Fruit fly (Drosophila melanogaster) whole organism, embryonic: ENCODE measurements around the gene CG17572.
A peak's percentile ranks its signal among the peaks of the same experiment; 100 is the strongest.

Source experiments
- Antp ChIP-seq: fragments of 200-800 bp; sonication (Bioruptor generic); optimal IDR thresholded peaks from 3 replicates; lab custom pipeline; 2016; ENCODE audit warnings: missing biosample characterization, missing genetic modification characterization
- Atf3 ChIP-seq: fragments of 200-800 bp; sonication (Bioruptor generic); optimal IDR thresholded peaks from 3 replicates; lab custom pipeline; 2016; ENCODE audit warnings: missing biosample characterization, missing genetic modification characterization
- Blimp-1 ChIP-seq: fragments of 200-800 bp; sonication (Bioruptor generic); optimal IDR thresholded peaks from 3 replicates; lab custom pipeline; 2018; ENCODE audit warnings: missing biosample characterization, missing genetic modification characterization, mild to moderate bottlenecking, moderate library complexity, missing genetic modification reagents
- CG10431 ChIP-seq: fragments of 200-800 bp; sonication (Bioruptor generic); optimal IDR thresholded peaks from 3 replicates; lab custom pipeline; 2018; ENCODE audit warnings: missing biosample characterization, mild to moderate bottlenecking, missing genetic modification characterization
- CG10462 ChIP-seq: fragments of 200-800 bp; sonication (Bioruptor generic); optimal IDR thresholded peaks from 2 replicates; lab custom pipeline; 2016; ENCODE audit warnings: missing biosample characterization, missing genetic modification characterization
- CG11560 ChIP-seq: fragments of 200-800 bp; sonication (Bioruptor generic); IDR thresholded peaks from 3 replicates; pipeline ENCODE4 v1.3.6; 2022; ENCODE audit warnings: missing biosample characterization, missing genetic modification characterization
- CG14667 ChIP-seq: fragments of 200-800 bp; sonication (Bioruptor generic); IDR thresholded peaks from 2 replicates; pipeline ENCODE4 v1.3.6; 2022; ENCODE audit warnings: missing biosample characterization, missing genetic modification characterization
- CG1602 ChIP-seq: fragments of 200-800 bp; sonication (Bioruptor generic); optimal IDR thresholded peaks from 3 replicates; lab custom pipeline; 2016; ENCODE audit warnings: missing biosample characterization, missing genetic modification characterization
- CG2875 ChIP-seq: fragments of 200-800 bp; sonication (Bioruptor generic); optimal IDR thresholded peaks from 2 replicates; lab custom pipeline; 2017; ENCODE audit warnings: missing biosample characterization, mild to moderate bottlenecking, missing genetic modification characterization, missing genetic modification reagents
- CG31224 ChIP-seq: fragments of 200-800 bp; sonication (Bioruptor generic); IDR thresholded peaks from 2 replicates; pipeline ENCODE4 v1.3.6; 2022; ENCODE audit warnings: missing biosample characterization, missing genetic modification characterization
- CG42726 ChIP-seq: fragments of 200-800 bp; sonication (Bioruptor generic); IDR thresholded peaks from 2 replicates; pipeline ENCODE4 v1.3.6; 2022; ENCODE audit warnings: missing biosample characterization, missing genetic modification characterization; ENCODE audit not compliant: partially characterized antibody
- CG6254 ChIP-seq: fragments of 200-800 bp; sonication (Bioruptor generic); optimal IDR thresholded peaks from 3 replicates; lab custom pipeline; 2017; ENCODE audit warnings: mild to moderate bottlenecking, missing biosample characterization, missing genetic modification reagents, missing genetic modification characterization
- CG8765 ChIP-seq: fragments of 200-800 bp; sonication (Bioruptor generic); IDR thresholded peaks from 2 replicates; pipeline ENCODE4 v1.3.6; 2022; ENCODE audit warnings: missing biosample characterization, missing genetic modification characterization
- CoRest ChIP-seq: fragments of 200-800 bp; sonication (Bioruptor generic); optimal IDR thresholded peaks from 3 replicates; lab custom pipeline; 2018; ENCODE audit warnings: missing biosample characterization, mild to moderate bottlenecking, missing genetic modification characterization, moderate library complexity
- Dad ChIP-seq: fragments of 200-800 bp; sonication (Bioruptor generic); optimal IDR thresholded peaks from 3 replicates; lab custom pipeline; 2016; ENCODE audit warnings: missing biosample characterization, missing genetic modification characterization
- Dip2 ChIP-seq: fragments of 200-800 bp; sonication (Bioruptor generic); IDR thresholded peaks from 2 replicates; pipeline ENCODE4 v1.3.6; 2022; ENCODE audit warnings: missing biosample characterization, missing genetic modification characterization
- Doc3 ChIP-seq: fragments of 200-800 bp; sonication (Bioruptor generic); IDR thresholded peaks from 3 replicates; pipeline ENCODE4 v1.3.6; 2022; ENCODE audit warnings: missing biosample characterization, missing genetic modification characterization; ENCODE audit not compliant: partially characterized antibody
- Ets65A ChIP-seq: fragments of 200-800 bp; sonication (Bioruptor generic); peaks from one replicate; lab custom pipeline; 2016; ENCODE audit warnings: missing biosample characterization, missing genetic modification characterization
- GATAe ChIP-seq: fragments of 200-800 bp; sonication (Bioruptor generic); conservative IDR thresholded peaks from 2 replicates; pipeline ENCODE4 v1.3.6; 2022; ENCODE audit warnings: missing biosample characterization, missing genetic modification characterization
- Kr ChIP-seq: fragments of 200-800 bp; sonication (Bioruptor generic); optimal IDR thresholded peaks from 2 replicates; lab custom pipeline; 2017; ENCODE audit warnings: missing biosample characterization, mild to moderate bottlenecking, missing genetic modification characterization
- Lhr ChIP-seq: fragments of 200-800 bp; sonication (Bioruptor generic); optimal IDR thresholded peaks from 3 replicates; lab custom pipeline; 2017; ENCODE audit warnings: mild to moderate bottlenecking, missing biosample characterization, missing genetic modification reagents, missing genetic modification characterization
- Mad ChIP-seq: fragments of 200-800 bp; sonication (Bioruptor generic); optimal IDR thresholded peaks from 2 replicates; lab custom pipeline; 2016; ENCODE audit warnings: missing biosample characterization, missing genetic modification characterization
- Myb ChIP-seq: fragments of 200-800 bp; sonication (Bioruptor generic); optimal IDR thresholded peaks from 2 replicates; lab custom pipeline; 2016; ENCODE audit warnings: missing biosample characterization, missing genetic modification characterization
- NC2α ChIP-seq: fragments of 200-800 bp; sonication (Bioruptor generic); optimal IDR thresholded peaks from 2 replicates; lab custom pipeline; 2016; ENCODE audit warnings: missing biosample characterization, missing genetic modification characterization
- NC2β ChIP-seq: fragments of 200-800 bp; sonication (Bioruptor generic); optimal IDR thresholded peaks from 2 replicates; lab custom pipeline; 2016; ENCODE audit warnings: missing biosample characterization, missing genetic modification characterization
- Poxn ChIP-seq: fragments of 200-800 bp; sonication (Bioruptor generic); IDR thresholded peaks from 2 replicates; pipeline ENCODE4 v1.3.6; 2022; ENCODE audit warnings: missing biosample characterization, missing genetic modification characterization
- Side ChIP-seq: fragments of 200-800 bp; sonication (Bioruptor generic); optimal IDR thresholded peaks from 2 replicates; lab custom pipeline; 2016; ENCODE audit warnings: missing biosample characterization, missing genetic modification characterization
- TFAM ChIP-seq: fragments of 200-800 bp; sonication (Bioruptor generic); optimal IDR thresholded peaks from 2 replicates; lab custom pipeline; 2017; ENCODE audit warnings: missing biosample characterization, missing genetic modification characterization, inconsistent platforms
- Xbp1 ChIP-seq: fragments of 200-800 bp; sonication (Bioruptor generic); optimal IDR thresholded peaks from 3 replicates; lab custom pipeline; 2016; ENCODE audit warnings: missing biosample characterization, mild to moderate bottlenecking, missing genetic modification characterization
- ase ChIP-seq: fragments of 200-800 bp; sonication (Bioruptor generic); IDR thresholded peaks from 3 replicates; pipeline ENCODE4 v1.3.6; 2022; ENCODE audit warnings: missing biosample characterization, missing genetic modification characterization
- ash1 ChIP-seq: fragments of 200-800 bp; sonication (Bioruptor generic); optimal IDR thresholded peaks from 2 replicates; lab custom pipeline; 2018; ENCODE audit warnings: missing biosample characterization, mild to moderate bottlenecking, missing genetic modification characterization
- az2 ChIP-seq: fragments of 200-800 bp; sonication (Bioruptor generic); optimal IDR thresholded peaks from 3 replicates; lab custom pipeline; 2016; ENCODE audit warnings: missing biosample characterization, missing genetic modification characterization
- bowl ChIP-seq: fragments of 200-800 bp; sonication (Bioruptor generic); IDR thresholded peaks from 2 replicates; pipeline ENCODE4 v1.3.6; 2022; ENCODE audit warnings: missing biosample characterization, missing genetic modification characterization
- disco-r ChIP-seq: fragments of 200-800 bp; sonication (Bioruptor generic); optimal IDR thresholded peaks from 2 replicates; lab custom pipeline; 2016; ENCODE audit warnings: missing biosample characterization, missing genetic modification characterization
- fd102C ChIP-seq: fragments of 200-800 bp; sonication (Bioruptor generic); optimal IDR thresholded peaks from 2 replicates; lab custom pipeline; 2018; ENCODE audit warnings: missing biosample characterization, mild to moderate bottlenecking, missing genetic modification characterization, moderate library complexity
- grn ChIP-seq: fragments of 200-800 bp; sonication (Bioruptor generic); optimal IDR thresholded peaks from 3 replicates; lab custom pipeline; 2017; ENCODE audit warnings: missing biosample characterization, missing genetic modification characterization
- hb ChIP-seq: fragments of 200-800 bp; sonication (Bioruptor generic); IDR thresholded peaks from 3 replicates; pipeline ENCODE4 v1.3.6; 2022; ENCODE audit warnings: missing biosample characterization, missing genetic modification characterization; ENCODE audit not compliant: partially characterized antibody
- lov ChIP-seq, 2 experiments: fragments of 200-800 bp in 1 of 2; fragments of >200 bp in 1 of 2; sonication (Bioruptor generic) in 1 of 2; IDR thresholded peaks in 1 of 2; optimal IDR thresholded peaks in 1 of 2; 2 replicates in 1 of 2; 3 replicates in 1 of 2; pipeline versions ENCODE4 v1.3.6 to Lab custom; 2017 to 2022; ENCODE audit warnings: missing biosample characterization in 1 of 2, missing genetic modification characterization in 1 of 2
- luna ChIP-seq: fragments of 200-800 bp; sonication (Bioruptor generic); optimal IDR thresholded peaks from 2 replicates; lab custom pipeline; 2016; ENCODE audit warnings: missing biosample characterization, missing genetic modification characterization
- mld ChIP-seq: fragments of 200-800 bp; sonication (Bioruptor generic); IDR thresholded peaks from 3 replicates; pipeline ENCODE4 v1.3.6; 2022; ENCODE audit warnings: missing biosample characterization, missing genetic modification characterization; ENCODE audit not compliant: partially characterized antibody
- oc ChIP-seq: fragments of 200-800 bp; sonication (Bioruptor generic); optimal IDR thresholded peaks from 2 replicates; lab custom pipeline; 2018; ENCODE audit warnings: missing biosample characterization, mild to moderate bottlenecking, missing genetic modification characterization, moderate library complexity
- pita ChIP-seq: fragments of 200-800 bp; sonication (Bioruptor generic); optimal IDR thresholded peaks from 2 replicates; lab custom pipeline; 2017; ENCODE audit warnings: missing biosample characterization, mild to moderate bottlenecking, missing genetic modification characterization
- run ChIP-seq: fragments of 200-800 bp; sonication (Bioruptor generic); optimal IDR thresholded peaks from 3 replicates; lab custom pipeline; 2018; ENCODE audit warnings: missing biosample characterization, mild to moderate bottlenecking, missing genetic modification characterization
- stwl ChIP-seq: fragments of 200-800 bp; sonication (Bioruptor generic); optimal IDR thresholded peaks from 3 replicates; lab custom pipeline; 2018; ENCODE audit warnings: missing biosample characterization, mild to moderate bottlenecking, missing genetic modification characterization, moderate library complexity
- tna ChIP-seq: fragments of 200-800 bp; sonication (Bioruptor generic); IDR thresholded peaks from 2 replicates; pipeline ENCODE4 v1.3.6; 2022; ENCODE audit warnings: missing biosample characterization, missing genetic modification characterization; ENCODE audit not compliant: partially characterized antibody
- toy ChIP-seq: fragments of 200-800 bp; sonication (Bioruptor generic); IDR thresholded peaks from 2 replicates; pipeline ENCODE4 v1.3.6; 2022; ENCODE audit warnings: missing biosample characterization, missing genetic modification characterization
- tx ChIP-seq: fragments of 200-800 bp; sonication (Bioruptor generic); optimal IDR thresholded peaks from 2 replicates; lab custom pipeline; 2016; ENCODE audit warnings: missing biosample characterization, missing genetic modification characterization
- vnd ChIP-seq: fragments of 200-800 bp; sonication (Bioruptor generic); IDR thresholded peaks from 3 replicates; pipeline ENCODE4 v1.3.6; 2022; ENCODE audit warnings: missing biosample characterization, missing genetic modification characterization; ENCODE audit not compliant: partially characterized antibody
- yki ChIP-seq: fragments of >200 bp; optimal IDR thresholded peaks from 3 replicates; lab custom pipeline; 2018

Gene CG17572

dm6 chr2L:19021278-19022220 is 52.4 kb downstream of the CG17572 start (continued):
- TF ChIP-seq CG31224 (GFP tag; lab: Robert Waterston, UW) = no peak
- TF ChIP-seq Blimp-1 (GFP tag; lab: Kevin White, UChicago) = peak; percentile 65
- no peak for TF ChIP-seq tna
- TF ChIP-seq NC2α (GFP tag; lab: Kevin White, UChicago) = no peak
- TF ChIP-seq CG42726 (GFP tag; lab: Robert Waterston, UW) = no peak
- no peak for TF ChIP-seq bowl
- peak; percentile 75 for TF ChIP-seq az2 (GFP tag; lab: Kevin White, UChicago)
- TF ChIP-seq Side = no peak
- no peak for TF ChIP-seq mld (GFP tag; lab: Robert Waterston, UW)
- no peak for TF ChIP-seq Dad (GFP tag; lab: Kevin White, UChicago)
- TF ChIP-seq stwl (tag; lab: Kevin White, UChicago) = no peak
- TF ChIP-seq CG14667 = peak; percentile 36
- TF ChIP-seq run (tag; lab: Kevin White, UChicago) = peak; percentile 72
- TF ChIP-seq CoRest (tag; lab: Kevin White, UChicago) = peak; percentile 89
- TF ChIP-seq Myb (GFP tag; lab: Kevin White, UChicago) = peak; percentile 24
- no peak for TF ChIP-seq ash1 (GFP tag; lab: Kevin White, UChicago)
- TF ChIP-seq Antp (GFP tag; lab: Kevin White, UChicago) = peak; percentile 42
- 0 out of 3 replicates have a peak, but pooled peaks have one; percentile 12 for TF ChIP-seq CG11560
- TF ChIP-seq Ets65A (GFP tag; lab: Kevin White, UChicago) = no peak
- TF ChIP-seq CG2875 (GFP tag; lab: Kevin White, UChicago) = peak; percentile 68
- no peak for TF ChIP-seq vnd (GFP tag; lab: Robert Waterston, UW)
- no peak for TF ChIP-seq grn (GFP tag; lab: Kevin White, UChicago)
- TF ChIP-seq CG10431 (GFP tag; lab: Kevin White, UChicago) = peak; percentile 67
- TF ChIP-seq Dip2 (GFP tag; lab: Robert Waterston, UW) = no peak
- no peak for TF ChIP-seq Kr
- TF ChIP-seq Poxn (GFP tag; lab: Robert Waterston, UW) = no peak
- no peak for TF ChIP-seq hb (GFP tag; lab: Robert Waterston, UW)
- no peak for TF ChIP-seq lov (optimal IDR thresholded peaks at IDR 0.05; lab: Kevin White, UChicago)
- TF ChIP-seq lov (GFP tag; IDR thresholded peaks at IDR 0.05; lab: Robert Waterston, UW) = no peak
- peak; percentile 49 for TF ChIP-seq CG6254 (GFP tag; lab: Kevin White, UChicago)
- TF ChIP-seq toy = no peak
- TF ChIP-seq yki = no peak
- TF ChIP-seq Doc3 (GFP tag; lab: Robert Waterston, UW) = no peak
- peak; percentile 68 for TF ChIP-seq CG1602 (GFP tag; lab: Kevin White, UChicago)
- TF ChIP-seq NC2β (GFP tag; lab: Kevin White, UChicago) = no peak
- no peak for TF ChIP-seq Atf3 (GFP tag; lab: Kevin White, UChicago)
- TF ChIP-seq tx (GFP tag; lab: Kevin White, UChicago) = no peak
- peak; percentile 25 for TF ChIP-seq Mad
- peak; percentile 52 for TF ChIP-seq oc (tag; lab: Kevin White, UChicago)
- TF ChIP-seq Lhr (GFP tag; lab: Kevin White, UChicago) = peak; percentile 36
- TF ChIP-seq CG8765 (GFP tag; lab: Robert Waterston, UW) = no peak
- TF ChIP-seq TFAM (GFP tag; lab: Kevin White, UChicago) = no peak
- TF ChIP-seq pita = no peak
- TF ChIP-seq GATAe (GFP tag; lab: Robert Waterston, UW) = no peak
- peak; percentile 20 for TF ChIP-seq CG10462 (GFP tag; lab: Kevin White, UChicago)
- TF ChIP-seq ase (GFP tag; lab: Robert Waterston, UW) = no peak
- TF ChIP-seq disco-r = no peak
- no peak for TF ChIP-seq fd102C (GFP tag; lab: Kevin White, UChicago)
- TF ChIP-seq Xbp1 (GFP tag; lab: Kevin White, UChicago) = peak; percentile 69
- TF ChIP-seq luna = no peak
